Worm (Caenorhabditis elegans): ENCODE data around the gene F40D4.12.
"Not testable (repeated sequence)": the region's sequence is repeated elsewhere in the genome, so short reads cannot be mapped to it uniquely, and the experiment has no call there.

Gene F40D4.12

ce11 chrV:17159430-17159924 lies at the start of gene F40D4.12:
F40D4.12 (plus strand) TSS chrV:17159874.
- TF ChIP-seq rec-8 (tag; optimal IDR thresholded peaks at IDR 0.05) (no peak), bed-2 (GFP tag; IDR thresholded peaks at IDR 0.05) (no peak), F22D6.2 (tag; optimal IDR thresholded peaks at IDR 0.05) (no peak), dox-1 (GFP tag; IDR thresholded peaks at IDR 0.05) (no peak), nhr-90 (tag; optimal IDR thresholded peaks at IDR 0.05) (no peak), nhr-120 (GFP tag; IDR thresholded peaks at IDR 0.05) (no peak), ztf-22 (GFP tag; optimal IDR thresholded peaks at IDR 0.05) (no peak), snpc-1.3 (tag; optimal IDR thresholded peaks at IDR 0.05; ENCODE audit: insufficient read depth) (no peak), F37B4.10 (GFP tag; IDR thresholded peaks at IDR 0.05) (no peak), ztf-26 (tag; optimal IDR thresholded peaks at IDR 0.05) (no peak), hrde-1 (tag; optimal IDR thresholded peaks at IDR 0.05; ENCODE audit: borderline replicate concordance) (no peak)

- TF ChIP-seq snpc-4 (GFP tag; optimal IDR thresholded peaks at IDR 0.05) = not testable (repeated sequence)
- TF ChIP-seq snpc-4 (tag; optimal IDR thresholded peaks at IDR 0.05) = peak in 2 of 4 experiments; percentile 73 to 87
- TF ChIP-seq tbp1 (GFP tag; optimal IDR thresholded peaks at IDR 0.05) = peak; percentile 46
- TF ChIP-seq B0261.1 (tag; optimal IDR thresholded peaks at IDR 0.05) = peak; percentile 8
Measured at ce11 chrV:17129328-17129727, 30.3 kb upstream of the F40D4.12 start.

- TF ChIP-seq zfh-2 (GFP tag; conservative IDR thresholded peaks at IDR 0.05) = peak; percentile 53
- TF ChIP-seq cebp-2 (GFP tag; IDR thresholded peaks at IDR 0.05) = 0 out of 2 replicates have a peak, but pooled peaks have one; percentile 19
- no peak for TF ChIP-seq fkh-3 (tag; optimal IDR thresholded peaks at IDR 0.05)
Measured at ce11 chrV:17151292-17151691, 8.4 kb upstream of the F40D4.12 start.

ce11 chrV:17154944-17155343 lies 4.7 kb upstream of the F40D4.12 start:
- TF ChIP-seq hrde-1 (tag; optimal IDR thresholded peaks at IDR 0.05; ENCODE audit: borderline replicate concordance) = no peak
- no peak for TF ChIP-seq tbx-9 (tag; optimal IDR thresholded peaks at IDR 0.05; ENCODE audit: borderline replicate concordance)
- TF ChIP-seq hmg-20 (GFP tag; IDR thresholded peaks at IDR 0.05) = no peak
- no peak for TF ChIP-seq ztf-6 (GFP tag; IDR thresholded peaks at IDR 0.05)
- TF ChIP-seq ztf-22 (GFP tag; optimal IDR thresholded peaks at IDR 0.05) = no peak
- no peak for TF ChIP-seq madf-6 (GFP tag; IDR thresholded peaks at IDR 0.05)
- no peak for TF ChIP-seq ets-4 (GFP tag; optimal IDR thresholded peaks at IDR 0.05)
- no peak for TF ChIP-seq cebp-1 (GFP tag; IDR thresholded peaks at IDR 0.05)
- no peak for TF ChIP-seq cebp-1 (tag; optimal IDR thresholded peaks at IDR 0.05)
- TF ChIP-seq gei-17 (GFP tag; optimal IDR thresholded peaks at IDR 0.05) = no peak
- no peak for TF ChIP-seq egl-44 (GFP tag; IDR thresholded peaks at IDR 0.05)
- no peak for TF ChIP-seq attf-6 (GFP tag; IDR thresholded peaks at IDR 0.05)
- TF ChIP-seq aptf-2 (GFP tag; conservative IDR thresholded peaks at IDR 0.05) = no peak
- no peak for TF ChIP-seq K12H6.12 (tag; optimal IDR thresholded peaks at IDR 0.05)
- TF ChIP-seq T07F8.4 (tag; optimal IDR thresholded peaks at IDR 0.05) = no peak
- TF ChIP-seq F49E8.2 (tag; optimal IDR thresholded peaks at IDR 0.05; ENCODE audit: insufficient read depth) = no peak
- TF ChIP-seq sptf-2 (GFP tag; optimal IDR thresholded peaks at IDR 0.05) = no peak
